Worm (Caenorhabditis elegans): Measurements from ENCODE around the gene pcs-1.

Gene pcs-1

ce11 chrII:11620630-11621246, 43.2 kb upstream of the pcs-1 start:
- TF ChIP-seq ZK546.5 (tag; optimal IDR thresholded peaks at IDR 0.05) (no peak), hmg-1.1 (GFP tag; IDR thresholded peaks at IDR 0.05) (no peak), F44E2.7 (GFP tag; IDR thresholded peaks at IDR 0.05) (no peak), saeg-2 (GFP tag; IDR thresholded peaks at IDR 0.05) (no peak), nhr-42 (GFP tag; IDR thresholded peaks at IDR 0.05) (no peak), snpc-1.2 (GFP tag; IDR thresholded peaks at IDR 0.05) (no peak), zfp-2 (tag; optimal IDR thresholded peaks at IDR 0.05) (no peak), pha-4 (GFP tag; IDR thresholded peaks at IDR 0.05) (no peak), pha-4 (tag; optimal IDR thresholded peaks at IDR 0.05) (peak; percentile 56), lin-29 (GFP tag; IDR thresholded peaks at IDR 0.05) (no peak), lsy-2 (tag; optimal IDR thresholded peaks at IDR 0.05) (peak in 1 of 2 experiments; percentile 1)

DNA sequence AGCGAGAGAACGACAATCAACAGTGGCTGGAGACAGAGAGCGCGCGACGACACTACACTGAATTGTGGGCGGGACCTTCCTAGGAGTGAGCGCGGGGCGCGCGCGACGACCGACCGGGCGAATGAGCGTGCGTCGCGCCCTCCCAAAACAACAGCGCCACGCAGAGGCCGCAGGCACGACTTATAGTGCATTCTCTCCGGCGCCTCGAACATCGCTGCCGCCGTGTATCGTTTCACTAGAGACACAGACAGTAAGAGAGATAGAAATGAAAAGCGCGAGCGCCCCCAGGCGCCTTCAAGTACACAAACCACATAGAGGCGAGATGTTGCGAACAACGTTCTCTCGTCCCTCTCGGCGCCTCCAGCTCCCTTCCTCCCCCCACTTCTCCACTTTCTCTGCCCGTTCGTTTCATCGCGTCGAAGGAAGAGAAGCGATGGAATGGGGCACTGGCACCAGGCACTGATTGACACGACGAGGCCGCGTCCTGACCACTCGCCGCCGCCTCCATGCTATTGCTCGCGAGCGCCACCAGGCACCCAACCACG, 42.4 kb upstream of the pcs-1 start:
- TF ChIP-seq saeg-2 (GFP tag; IDR thresholded peaks at IDR 0.05): peak; percentile 63; the same call in 1 of the 2 replicates
- TF ChIP-seq daf-16 (GFP tag; optimal IDR thresholded peaks at IDR 0.05): peak; percentile 37 to 82
- TF ChIP-seq daf-16 (tag; optimal IDR thresholded peaks at IDR 0.05): peak; percentile 43
- no peak for TF ChIP-seq zip-11 (GFP tag; IDR thresholded peaks at IDR 0.05)
- peak; percentile 64 to 70 for TF ChIP-seq lsy-2 (tag; optimal IDR thresholded peaks at IDR 0.05)
- TF ChIP-seq dve-1 (tag; optimal IDR thresholded peaks at IDR 0.05; ENCODE audit: insufficient read depth): peak; percentile 76
- TF ChIP-seq lin-29 (GFP tag; IDR thresholded peaks at IDR 0.05): no peak
- TF ChIP-seq unc-39 (tag; optimal IDR thresholded peaks at IDR 0.05): no peak
- TF ChIP-seq php-3 (GFP tag; IDR thresholded peaks at IDR 0.05): no peak
- no peak for TF ChIP-seq ZK337.2 (GFP tag; IDR thresholded peaks at IDR 0.05)
- no peak for TF ChIP-seq F26F4.8 (GFP tag; conservative IDR thresholded peaks at IDR 0.05)
- peak; percentile 41 for TF ChIP-seq nhr-102 (tag; optimal IDR thresholded peaks at IDR 0.05)
- peak; percentile 91 for TF ChIP-seq rbr-2 (tag; optimal IDR thresholded peaks at IDR 0.05)
- TF ChIP-seq ceh-28 (tag; optimal IDR thresholded peaks at IDR 0.05): no peak
- no peak for TF ChIP-seq nhr-76 (tag; optimal IDR thresholded peaks at IDR 0.05)
- TF ChIP-seq pqm-1 (tag; optimal IDR thresholded peaks at IDR 0.05): peak; percentile 43
- no peak for TF ChIP-seq T20F7.1 (GFP tag; optimal IDR thresholded peaks at IDR 0.05)
- no peak for TF ChIP-seq arid-1 (GFP tag; conservative IDR thresholded peaks at IDR 0.05)
- TF ChIP-seq mdt-29 (GFP tag; IDR thresholded peaks at IDR 0.05): peak; percentile 45; the same call in 1 of the 2 replicates
- TF ChIP-seq gei-8 (GFP tag; optimal IDR thresholded peaks at IDR 0.05): peak; percentile 24
- TF ChIP-seq ztf-7 (tag; optimal IDR thresholded peaks at IDR 0.05): no peak
- no peak for TF ChIP-seq lin-15B (tag; optimal IDR thresholded peaks at IDR 0.05)
- TF ChIP-seq duxl-1 (tag; optimal IDR thresholded peaks at IDR 0.05; ENCODE audit: poor library complexity): peak; percentile 8
- 0 out of 2 replicates have a peak, but pooled peaks have one; percentile 7 for TF ChIP-seq tag-97 (GFP tag; IDR thresholded peaks at IDR 0.05)
- TF ChIP-seq lin-1 (GFP tag; IDR thresholded peaks at IDR 0.05): no peak; the same call in 1 of the 2 replicates
- TF ChIP-seq mxl-3 (GFP tag; optimal IDR thresholded peaks at IDR 0.05): peak; percentile 93
- TF ChIP-seq D1046.2 (GFP tag; IDR thresholded peaks at IDR 0.05): peak; percentile 67; the same call in 1 of the 2 replicates
- peak; percentile 44 for TF ChIP-seq jun-1 (tag; optimal IDR thresholded peaks at IDR 0.05)
- TF ChIP-seq dpl-1 (GFP tag; optimal IDR thresholded peaks at IDR 0.05): peak; percentile 36
- TF ChIP-seq lin-38 (GFP tag; IDR thresholded peaks at IDR 0.05): peak; percentile 73
- TF ChIP-seq dmd-6 (GFP tag; IDR thresholded peaks at IDR 0.05): peak; percentile 91
- no peak for TF ChIP-seq zag-1 (tag; optimal IDR thresholded peaks at IDR 0.05)
- TF ChIP-seq T26A8.4 (GFP tag; IDR thresholded peaks at IDR 0.05): peak; percentile 75; the same call in 1 of the 2 replicates
- peak; percentile 81 for TF ChIP-seq ctbp-1 (GFP tag; IDR thresholded peaks at IDR 0.05)
- TF ChIP-seq skn-1 (tag; optimal IDR thresholded peaks at IDR 0.05): no peak
- no peak for TF ChIP-seq ceh-44 (GFP tag; IDR thresholded peaks at IDR 0.05)
- peak; percentile 99 for TF ChIP-seq set-16 (GFP tag; IDR thresholded peaks at IDR 0.05)
- TF ChIP-seq zip-2 (tag; optimal IDR thresholded peaks at IDR 0.05): no peak
- TF ChIP-seq nhr-6 (tag; optimal IDR thresholded peaks at IDR 0.05): peak; percentile 16
- TF ChIP-seq madf-5 (GFP tag; IDR thresholded peaks at IDR 0.05): 0 out of 4 replicates have a peak, but pooled peaks of 1 of the 2 experiments have one; percentile 41
- no peak for TF ChIP-seq sdz-12 (GFP tag; optimal IDR thresholded peaks at IDR 0.05)
